Worm (Caenorhabditis elegans) whole organism, midembryonic: ENCODE measurements around the gene T14B4.8.

Experiments used
- T22C8.4 ChIP-seq: fragments of 200-800 bp; sonication (Bioruptor generic); IDR thresholded peaks from 2 replicates; pipeline ENCODE4 v1.3.6; 2022; ENCODE audit warnings: missing genetic modification characterization, missing compliant biosample characterization
- cog-1 ChIP-seq: sonication (generic microtip); optimal IDR thresholded peaks from 2 replicates; lab custom pipeline; 2016; ENCODE audit warnings: missing genetic modification characterization, missing compliant biosample characterization
- flt-1 ChIP-seq: fragments of 200-800 bp; sonication (Bioruptor generic); IDR thresholded peaks from 2 replicates; pipeline ENCODE4 v1.3.6; 2022; ENCODE audit warnings: missing genetic modification characterization, missing compliant biosample characterization
- klf-2 ChIP-seq: fragments of 200-800 bp; sonication (Bioruptor generic); conservative IDR thresholded peaks from 2 replicates; pipeline ENCODE4 v1.3.6; 2022; ENCODE audit warnings: missing genetic modification reagents, missing genetic modification characterization, missing compliant biosample characterization
- med-1 ChIP-seq: sonication (generic microtip); optimal IDR thresholded peaks from 2 replicates; lab custom pipeline; 2017; ENCODE audit warnings: missing genetic modification characterization, mild to moderate bottlenecking, missing compliant biosample characterization, antibody characterized with exemption, missing genetic modification reagents; ENCODE audit not compliant: insufficient read depth
- ref-1 ChIP-seq: fragments of 200-800 bp; sonication (Bioruptor generic); conservative IDR thresholded peaks from 2 replicates; pipeline ENCODE4 v1.3.6; 2022; ENCODE audit warnings: missing genetic modification reagents, missing genetic modification characterization, missing compliant biosample characterization
- tab-1 ChIP-seq: fragments of 200-800 bp; sonication (Bioruptor generic); IDR thresholded peaks from 2 replicates; pipeline ENCODE4 v1.3.6; 2022; ENCODE audit warnings: missing genetic modification characterization, missing compliant biosample characterization
- ztf-23 ChIP-seq: fragments of 200-800 bp; sonication (Bioruptor generic); IDR thresholded peaks from 2 replicates; pipeline ENCODE4 v1.3.6; 2022; ENCODE audit warnings: missing genetic modification reagents, missing genetic modification characterization, missing compliant biosample characterization
- ztf-29 ChIP-seq: fragments of 200-800 bp; sonication (Bioruptor generic); IDR thresholded peaks from 2 replicates; pipeline ENCODE4 v1.3.6; 2022; ENCODE audit warnings: missing genetic modification reagents, missing genetic modification characterization, missing compliant biosample characterization

The T14B4.8 gene

ce11 chrII:6736604-6737003, 7.4 kb upstream of the T14B4.8 start, which contains the start of gene T14B4.1:
T14B4.1 (plus strand) TSS chrII:6736904.
- TF ChIP-seq ztf-23 (GFP tag; lab: Robert Waterston, UW): no peak
- no peak for TF ChIP-seq tab-1 (GFP tag; lab: Robert Waterston, UW)
- TF ChIP-seq ref-1 (GFP tag; lab: Robert Waterston, UW): no peak
- TF ChIP-seq ztf-29 (GFP tag; lab: Robert Waterston, UW): no peak

- TF ChIP-seq flt-1 (no peak), ztf-23 (GFP tag; lab: Robert Waterston, UW) (no peak), ztf-29 (GFP tag; lab: Robert Waterston, UW) (no peak), klf-2 (GFP tag; lab: Robert Waterston, UW) (no peak), tab-1 (GFP tag; lab: Robert Waterston, UW) (no peak), T22C8.4 (GFP tag; lab: Robert Waterston, UW) (no peak), med-1 (GFP tag; lab: Kevin White, UChicago) (no peak), ref-1 (GFP tag; lab: Robert Waterston, UW) (no peak), cog-1 (tag; lab: Kevin White, UChicago) (no peak)
Observed at ce11 chrII:6736066-6736465, 6.9 kb upstream of the T14B4.8 start, which contains the start of gene mrps-18.C. mrps-18.C (plus strand) TSS chrII:6736203.

ce11 chrII:6734674-6735073, 5.5 kb upstream of the T14B4.8 start, which contains the start of gene T14B4.3:
T14B4.3 (plus strand) TSS chrII:6734937.
- TF ChIP-seq klf-2 (GFP tag; lab: Robert Waterston, UW) (no peak), flt-1 (no peak), cog-1 (tag; lab: Kevin White, UChicago) (peak; percentile 26), tab-1 (GFP tag; lab: Robert Waterston, UW) (no peak), med-1 (GFP tag; lab: Kevin White, UChicago) (no peak), ztf-23 (GFP tag; lab: Robert Waterston, UW) (peak; percentile 50; the same call in 1 of the 2 replicates)

ce11 chrII:6733718-6734117, 4.5 kb upstream of the T14B4.8 start, which contains the start of gene T14B4.9:
T14B4.9 (minus strand) TSS chrII:6733818.
- no peak for TF ChIP-seq ref-1 (GFP tag; lab: Robert Waterston, UW)
- no peak for TF ChIP-seq med-1 (GFP tag; lab: Kevin White, UChicago)
- TF ChIP-seq tab-1 (GFP tag; lab: Robert Waterston, UW): no peak
- no peak for TF ChIP-seq ztf-29 (GFP tag; lab: Robert Waterston, UW)
- no peak for TF ChIP-seq T22C8.4 (GFP tag; lab: Robert Waterston, UW)
- no peak for TF ChIP-seq flt-1
- TF ChIP-seq ztf-23 (GFP tag; lab: Robert Waterston, UW): no peak
- no peak for TF ChIP-seq cog-1 (tag; lab: Kevin White, UChicago)

ce11 chrII:6726814-6727213, 2.4 kb downstream of the T14B4.8 start:
- TF ChIP-seq cog-1 (tag; lab: Kevin White, UChicago) (no peak), tab-1 (GFP tag; lab: Robert Waterston, UW) (no peak), med-1 (GFP tag; lab: Kevin White, UChicago) (no peak), ztf-29 (GFP tag; lab: Robert Waterston, UW) (no peak), ztf-23 (GFP tag; lab: Robert Waterston, UW) (no peak), T22C8.4 (GFP tag; lab: Robert Waterston, UW) (no peak), flt-1 (no peak), klf-2 (GFP tag; lab: Robert Waterston, UW) (no peak), ref-1 (GFP tag; lab: Robert Waterston, UW) (no peak)

ce11 chrII:6721581-6721980, 7.6 kb downstream of the T14B4.8 start:
- TF ChIP-seq tab-1 (GFP tag; lab: Robert Waterston, UW) (peak; percentile 70; the same call in 1 of the 2 replicates), cog-1 (tag; lab: Kevin White, UChicago) (no peak), klf-2 (GFP tag; lab: Robert Waterston, UW) (no peak), med-1 (GFP tag; lab: Kevin White, UChicago) (peak; percentile 9), ztf-23 (GFP tag; lab: Robert Waterston, UW) (peak; percentile 85), ztf-29 (GFP tag; lab: Robert Waterston, UW) (0 out of 2 replicates have a peak, but pooled peaks have one; percentile 45), T22C8.4 (GFP tag; lab: Robert Waterston, UW) (no peak), flt-1 (peak; percentile 65; the same call in 1 of the 2 replicates)

- TF ChIP-seq klf-2 (GFP tag; lab: Robert Waterston, UW) (no peak), ztf-23 (GFP tag; lab: Robert Waterston, UW) (no peak), tab-1 (GFP tag; lab: Robert Waterston, UW) (no peak), T22C8.4 (GFP tag; lab: Robert Waterston, UW) (no peak), cog-1 (tag; lab: Kevin White, UChicago) (no peak), ref-1 (GFP tag; lab: Robert Waterston, UW) (no peak), med-1 (GFP tag; lab: Kevin White, UChicago) (no peak), flt-1 (no peak)
Observed at ce11 chrII:6718221-6718620, 11.0 kb downstream of the T14B4.8 start, which contains the start of gene tsp-10. tsp-10 (plus strand) TSS chrII:6718586.

ce11 chrII:6716638-6717037, 12.6 kb downstream of the T14B4.8 start, which contains the start of the genes T14B4.5 and T14B4.20:
T14B4.5 (plus strand) TSS chrII:6716863.
T14B4.20 (plus strand) TSS chrII:6716901.
- TF ChIP-seq flt-1 (no peak), ztf-23 (GFP tag; lab: Robert Waterston, UW) (no peak), klf-2 (GFP tag; lab: Robert Waterston, UW) (no peak)

ce11 chrII:6715853-6716252, 13.3 kb downstream of the T14B4.8 start:
- no peak for TF ChIP-seq T22C8.4 (GFP tag; lab: Robert Waterston, UW)
- no peak for TF ChIP-seq cog-1 (tag; lab: Kevin White, UChicago)
- TF ChIP-seq klf-2 (GFP tag; lab: Robert Waterston, UW): no peak
- TF ChIP-seq tab-1 (GFP tag; lab: Robert Waterston, UW): no peak
- TF ChIP-seq ztf-29 (GFP tag; lab: Robert Waterston, UW): no peak
- TF ChIP-seq ztf-23 (GFP tag; lab: Robert Waterston, UW): no peak
- no peak for TF ChIP-seq ref-1 (GFP tag; lab: Robert Waterston, UW)
- TF ChIP-seq flt-1: no peak
- no peak for TF ChIP-seq med-1 (GFP tag; lab: Kevin White, UChicago)
